Worm (Caenorhabditis elegans) whole organism, dauer: ENCODE measurements around the gene clec-73.
"Not testable (repeated sequence)": the region's sequence is repeated elsewhere in the genome, so short reads cannot be mapped to it uniquely, and the experiment has no call there.

Source experiments
- unc-62 ChIP-seq: sonication (generic microtip); optimal IDR thresholded peaks from 2 replicates; lab custom pipeline; 2017; ENCODE audit warnings: missing biosample characterization, missing genetic modification reagents, missing genetic modification characterization

Gene clec-73

DNA sequence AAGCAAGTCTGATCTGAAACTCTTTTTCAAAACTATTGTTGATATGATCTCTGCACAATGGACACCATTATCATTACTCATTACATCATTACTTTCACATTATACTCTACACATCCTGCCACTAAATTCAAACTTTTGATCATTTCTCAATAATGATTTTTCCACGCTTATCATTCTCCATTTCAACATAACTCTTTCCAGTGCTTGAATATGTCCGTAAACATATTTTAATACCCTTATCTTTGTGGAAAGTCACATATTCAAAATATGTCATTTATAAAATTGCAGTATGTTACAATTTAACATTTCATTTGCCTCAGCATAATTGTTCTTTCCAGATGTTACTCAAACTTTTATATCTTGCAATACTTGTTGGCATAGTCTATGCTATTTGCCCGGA, 4.4 kb upstream of the clec-73 start, which contains the start of gene clec-75:
Gene clec-75 (plus strand): TSS at position 339 of the 400 bp plus-strand sequence.
- no peak for TF ChIP-seq unc-62 (GFP tag; lab: Kevin White, UChicago)

DNA sequence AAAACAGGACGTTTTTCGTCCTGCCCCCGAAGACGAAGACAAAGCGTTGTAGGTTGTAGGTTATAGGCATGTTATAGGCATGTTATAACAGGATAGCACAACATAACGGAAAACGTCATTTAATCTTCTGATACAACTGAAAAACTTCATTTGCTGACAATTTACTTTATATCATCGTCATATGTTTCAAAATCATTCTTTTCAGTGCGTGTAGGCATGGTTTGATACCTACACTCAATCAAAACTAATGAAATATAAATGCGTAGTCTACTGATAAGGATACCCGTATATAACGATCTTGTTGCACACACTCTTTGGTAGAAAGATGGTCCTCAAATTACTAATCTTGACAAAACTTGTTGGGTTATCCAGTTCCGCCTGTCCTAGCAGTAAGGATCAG, 710 bp upstream of the clec-73 start, which contains the start of gene clec-74:
Gene clec-74 (plus strand): TSS at position 301 of the 400 bp plus-strand sequence.
- TF ChIP-seq unc-62 (GFP tag; lab: Kevin White, UChicago), result no peak

DNA sequence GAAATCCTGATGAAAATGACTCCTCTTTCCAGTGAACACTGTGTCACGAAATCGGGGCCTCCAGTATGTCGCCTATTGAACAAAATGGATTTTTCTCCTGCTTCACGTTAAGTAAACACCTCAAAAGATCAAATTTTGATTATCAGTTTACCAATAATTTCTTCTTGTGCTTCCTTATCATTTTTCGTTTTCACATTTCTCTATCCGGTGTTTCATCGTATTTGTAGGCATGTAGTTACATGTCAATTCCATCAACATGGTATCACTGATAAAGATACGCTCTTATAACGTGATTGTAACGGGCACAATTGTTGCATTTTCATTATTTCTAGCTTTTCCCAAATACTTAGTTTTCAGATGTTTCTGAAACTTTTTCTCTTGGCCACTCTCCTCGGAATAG, 11.5 kb downstream of the clec-73 start, which contains the start of gene clec-72:
Gene clec-72 (plus strand): TSS at position 358 of the 400 bp plus-strand sequence.
- no peak for TF ChIP-seq unc-62 (GFP tag; lab: Kevin White, UChicago)

DNA sequence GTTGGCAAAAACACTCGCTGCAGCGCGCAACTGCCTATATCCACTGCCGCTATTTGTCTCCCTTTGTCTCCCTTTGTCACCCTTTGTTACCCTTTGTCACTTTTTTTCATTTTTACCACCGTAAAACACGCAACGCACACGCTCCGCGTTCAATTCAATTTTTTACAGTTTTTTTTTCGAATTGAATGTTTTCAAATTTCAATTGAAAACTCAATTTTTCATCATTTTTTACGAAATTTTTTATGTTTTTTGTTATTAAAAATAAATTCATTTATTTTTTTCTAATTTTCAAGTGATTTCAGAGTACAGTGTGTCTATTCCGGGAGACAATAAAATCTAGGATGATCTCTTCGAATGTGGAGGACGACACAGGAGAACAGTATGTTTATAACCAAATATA, 13.0 kb downstream of the clec-73 start, which contains the start of gene Y46C8AL.11:
Gene Y46C8AL.11 (plus strand): TSS at position 301 of the 400 bp plus-strand sequence.
- TF ChIP-seq unc-62 (GFP tag; lab: Kevin White, UChicago), result no peak

DNA sequence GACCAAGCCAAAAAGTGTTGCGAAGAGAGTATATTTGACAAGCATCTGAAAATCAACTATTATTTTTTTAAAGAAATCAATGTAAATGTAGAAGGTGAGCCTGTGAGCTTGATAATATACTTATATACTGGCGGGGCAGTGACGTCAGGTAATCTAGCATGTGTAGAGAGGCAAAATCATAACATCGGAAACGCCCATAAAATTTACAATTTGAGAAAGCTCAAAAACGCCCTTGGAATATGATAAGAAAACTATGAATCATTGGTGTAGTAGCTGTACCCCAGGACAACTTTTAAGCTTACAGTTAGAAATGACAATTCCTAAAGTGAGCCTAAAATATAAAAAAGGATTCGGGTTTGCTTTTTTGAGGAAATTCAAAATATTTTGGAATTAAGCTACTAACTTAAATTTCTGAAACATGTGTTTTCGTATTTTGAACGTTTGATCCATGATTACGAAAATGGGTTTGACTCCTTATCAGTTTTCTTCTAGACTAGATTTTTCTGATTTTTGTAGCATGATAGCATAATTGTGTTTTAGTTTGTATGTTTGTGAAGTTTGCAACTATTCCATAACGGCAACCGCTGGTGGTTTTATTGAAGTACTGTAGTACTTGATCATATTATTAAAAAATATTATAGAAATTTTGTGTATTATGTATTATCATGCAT, 14.2 kb downstream of the clec-73 start, which contains the start of gene clec-174:
Gene clec-174 (minus strand): TSS at position 51 of the 671 bp plus-strand sequence.
- TF ChIP-seq unc-62 (GFP tag; lab: Kevin White, UChicago), result no peak

DNA sequence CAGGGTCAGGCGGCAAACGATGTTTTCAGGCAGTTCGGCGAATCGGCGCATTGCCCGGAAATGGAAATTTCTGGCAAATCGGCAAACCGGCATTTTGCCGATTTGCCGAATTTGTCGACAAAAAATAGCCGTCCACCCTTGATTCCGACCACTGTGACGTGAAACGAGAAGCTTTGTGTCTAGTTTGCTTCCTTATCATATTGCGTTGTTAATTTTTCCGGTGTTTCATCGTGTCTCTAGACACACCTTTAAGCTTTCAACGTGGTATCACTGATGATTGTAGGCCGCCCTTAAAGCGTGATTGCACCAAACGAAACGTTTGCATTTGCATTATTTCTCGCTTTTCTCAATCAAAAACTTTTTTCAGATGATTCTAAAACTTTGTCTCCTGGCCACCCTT, 18.9 kb downstream of the clec-73 start, which contains the start of gene clec-71:
Gene clec-71 (plus strand): TSS at position 362 of the 400 bp plus-strand sequence.
- TF ChIP-seq unc-62 (GFP tag; lab: Kevin White, UChicago), result no peak

DNA sequence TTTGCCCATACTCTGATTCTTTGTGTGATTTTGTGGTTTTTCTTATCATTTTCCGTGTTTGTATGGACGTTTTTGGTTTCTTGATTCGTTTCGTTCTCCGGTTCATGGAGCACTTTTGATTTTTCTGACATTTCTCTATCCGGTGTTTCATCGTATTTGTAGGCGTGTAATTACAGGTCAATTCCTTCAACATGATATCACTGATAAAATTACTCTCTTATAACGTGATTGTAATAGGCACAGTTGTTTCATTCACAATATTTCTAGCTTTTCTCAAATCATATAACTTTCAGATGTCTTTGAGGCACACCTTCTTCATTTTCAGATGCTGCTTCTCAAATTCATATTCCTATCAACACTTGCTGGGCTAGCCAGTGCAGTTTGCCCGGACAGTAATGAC, 23.6 kb downstream of the clec-73 start, which contains the start of gene clec-70:
Gene clec-70 (plus strand): TSS at position 301 of the 400 bp plus-strand sequence.
- TF ChIP-seq unc-62 (GFP tag; lab: Kevin White, UChicago), result not testable (repeated sequence)

DNA sequence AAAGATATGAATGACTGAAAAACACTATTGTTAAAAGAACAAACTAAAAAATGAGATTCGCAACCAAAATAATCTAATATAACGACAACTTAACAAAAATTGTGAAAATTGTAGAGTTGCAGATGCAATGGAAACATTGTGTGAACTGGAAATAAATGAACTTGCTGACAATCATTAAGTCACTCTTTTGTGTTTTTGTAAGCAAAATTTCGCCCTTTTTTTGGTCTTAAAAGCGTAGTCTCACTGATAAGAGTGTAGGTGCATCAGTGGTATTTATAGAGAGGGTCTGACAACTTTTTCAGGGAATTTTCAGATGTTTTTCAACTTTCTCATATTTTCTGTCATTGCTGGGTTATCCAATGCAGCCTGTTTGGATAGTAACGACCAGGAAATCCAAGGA, 29.9 kb downstream of the clec-73 start, which contains the start of gene clec-68:
Gene clec-68 (plus strand): TSS at position 301 of the 400 bp plus-strand sequence.
- TF ChIP-seq unc-62 (GFP tag; lab: Kevin White, UChicago), result no peak

DNA sequence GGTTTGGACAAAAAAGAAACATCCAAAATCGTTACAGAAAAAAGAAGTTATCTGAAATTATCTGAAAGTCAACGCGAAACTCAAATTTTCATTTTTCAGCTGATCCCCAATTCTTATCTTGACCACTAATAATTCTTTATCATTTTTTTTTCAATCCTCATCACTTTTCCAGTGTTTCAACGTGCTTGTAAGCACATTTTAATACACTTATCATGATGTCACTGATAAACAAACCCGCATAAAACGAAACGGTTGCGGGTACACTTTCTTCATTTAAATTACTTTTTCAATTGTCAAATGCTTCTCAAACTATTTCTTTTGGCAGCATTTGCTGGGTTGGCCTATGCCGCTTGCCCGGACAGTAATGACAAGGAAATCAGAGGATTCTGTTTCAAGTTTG, 34.1 kb downstream of the clec-73 start, which contains the start of gene clec-67:
Gene clec-67 (plus strand): TSS at position 268 of the 400 bp plus-strand sequence.
- no peak for TF ChIP-seq unc-62 (GFP tag; lab: Kevin White, UChicago)

DNA sequence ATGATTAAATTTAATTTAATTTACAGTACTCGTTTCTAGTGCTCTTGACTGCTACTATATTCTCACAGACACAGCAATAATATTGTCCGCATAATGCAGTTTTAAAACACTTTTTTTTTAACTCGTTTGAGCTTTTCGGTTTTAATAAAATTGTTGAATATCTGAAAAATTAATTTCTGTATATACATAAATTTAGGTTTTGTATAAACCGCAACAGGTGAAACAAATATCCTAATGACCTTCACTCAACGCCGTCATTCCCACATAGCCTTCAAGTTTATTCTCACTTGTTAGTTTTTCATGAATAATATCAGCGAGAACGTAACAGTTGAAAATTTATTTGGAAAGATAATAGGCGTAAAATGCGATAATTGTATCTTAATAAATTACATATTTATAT, 36.5 kb downstream of the clec-73 start, which contains the start of gene srz-19:
Gene srz-19 (plus strand): TSS at position 301 of the 400 bp plus-strand sequence.
- TF ChIP-seq unc-62 (GFP tag; lab: Kevin White, UChicago), result no peak

DNA sequence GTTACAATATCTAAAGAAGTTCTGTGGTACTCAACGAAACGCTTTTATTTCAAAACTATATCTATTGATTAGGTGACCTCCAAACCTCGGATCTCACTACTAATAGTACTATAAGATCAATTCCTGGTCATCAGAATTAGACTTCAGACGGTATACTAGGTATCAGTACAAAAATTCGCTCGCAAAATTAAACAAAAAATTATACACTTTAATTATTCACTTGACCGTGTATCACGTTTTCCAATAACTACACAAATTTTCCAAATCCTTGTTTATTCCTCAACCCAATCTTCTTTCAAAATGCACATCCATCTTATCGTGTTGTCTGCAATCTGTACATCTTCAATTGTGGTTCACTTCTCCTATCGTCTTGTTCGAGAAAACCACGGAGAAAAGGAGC, 37.8 kb downstream of the clec-73 start, which contains the start of gene F56D6.23:
Gene F56D6.23 (plus strand): TSS at position 301 of the 400 bp plus-strand sequence.
- TF ChIP-seq unc-62 (GFP tag; lab: Kevin White, UChicago), result no peak

DNA sequence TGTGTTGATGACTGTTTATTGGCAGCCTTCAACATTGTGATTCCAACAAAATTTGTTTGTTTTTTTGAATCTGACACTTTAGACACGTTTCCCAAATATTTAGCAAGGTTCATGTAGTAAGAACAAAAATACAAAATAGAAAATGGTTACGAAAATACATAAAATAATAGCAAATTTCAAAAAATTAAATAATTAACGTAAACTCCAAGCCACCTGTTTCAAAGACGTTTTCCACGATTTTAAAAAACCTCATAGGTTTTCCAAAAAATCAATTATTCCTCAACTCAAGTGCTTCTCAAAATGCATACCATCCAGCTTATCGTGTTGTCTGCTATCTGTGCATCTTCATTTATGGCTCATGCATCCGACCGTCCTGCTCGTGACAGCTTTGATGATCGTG, 38.6 kb downstream of the clec-73 start, which contains the start of gene F56D6.14:
Gene F56D6.14 (plus strand): TSS at position 301 of the 400 bp plus-strand sequence.
- no peak for TF ChIP-seq unc-62 (GFP tag; lab: Kevin White, UChicago)

DNA sequence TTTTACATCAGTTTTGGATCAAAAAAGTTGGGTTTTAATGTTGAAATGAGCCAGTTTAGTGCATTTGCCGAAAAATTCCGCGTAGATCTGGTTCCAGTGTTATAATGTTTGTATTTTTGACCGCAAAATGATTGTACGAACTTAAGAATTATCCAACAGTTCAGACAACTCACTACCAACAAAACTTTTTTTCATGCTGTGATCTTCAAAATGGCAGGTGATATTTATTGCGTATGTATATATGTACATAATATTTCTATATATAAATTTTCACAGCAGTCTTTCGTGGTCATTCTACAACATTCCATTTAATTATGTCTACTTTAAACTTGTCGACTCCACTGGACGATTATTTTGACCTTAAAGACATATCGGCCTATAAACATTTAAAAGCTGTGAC, 40.7 kb downstream of the clec-73 start, which contains the start of gene srz-20:
Gene srz-20 (plus strand): TSS at position 301 of the 400 bp plus-strand sequence.
- TF ChIP-seq unc-62 (GFP tag; lab: Kevin White, UChicago), result no peak

DNA sequence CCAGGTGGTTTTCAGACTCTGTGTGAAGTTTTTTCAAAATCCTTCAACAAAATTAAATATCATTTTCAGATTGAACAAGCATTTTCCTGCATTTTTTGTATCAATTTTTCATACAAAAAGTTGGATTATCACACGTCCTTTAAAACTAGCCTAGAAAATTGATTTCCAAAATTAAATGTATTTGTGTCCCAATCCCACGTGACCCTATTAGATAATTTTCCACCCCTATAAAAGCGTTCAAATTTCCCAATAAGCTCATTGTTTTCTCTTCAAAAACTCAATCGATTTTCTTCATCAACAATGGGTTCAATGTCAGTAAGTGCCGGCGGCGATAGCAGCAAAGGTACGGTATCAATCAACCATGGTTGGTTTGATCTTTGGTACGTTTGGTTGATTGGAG, 41.5 kb downstream of the clec-73 start, which contains the start of gene F56D6.19:
Gene F56D6.19 (plus strand): TSS at position 301 of the 400 bp plus-strand sequence.
- TF ChIP-seq unc-62 (GFP tag; lab: Kevin White, UChicago), result no peak

DNA sequence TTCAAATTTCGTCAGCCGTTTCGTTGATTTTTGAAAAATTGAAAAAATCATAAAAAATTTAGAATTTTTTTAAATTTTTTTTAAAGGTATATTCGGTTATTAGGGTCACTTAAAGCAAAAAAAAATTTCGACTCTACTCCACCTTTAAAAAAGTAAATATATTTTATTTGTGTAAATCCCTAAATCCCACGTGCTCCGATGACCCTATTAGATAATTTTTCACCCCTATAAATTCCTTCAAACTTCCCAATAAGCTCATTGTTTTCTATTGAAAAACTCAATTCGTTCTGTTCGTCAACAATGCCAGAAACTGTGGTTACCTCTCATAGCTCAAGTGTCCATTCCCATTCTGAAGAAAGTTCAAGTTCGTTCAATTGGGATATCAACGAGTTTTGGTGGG, 43.4 kb downstream of the clec-73 start, which contains the start of gene F56D6.20:
Gene F56D6.20 (plus strand): TSS at position 301 of the 400 bp plus-strand sequence.
- TF ChIP-seq unc-62 (GFP tag; lab: Kevin White, UChicago), result no peak

DNA sequence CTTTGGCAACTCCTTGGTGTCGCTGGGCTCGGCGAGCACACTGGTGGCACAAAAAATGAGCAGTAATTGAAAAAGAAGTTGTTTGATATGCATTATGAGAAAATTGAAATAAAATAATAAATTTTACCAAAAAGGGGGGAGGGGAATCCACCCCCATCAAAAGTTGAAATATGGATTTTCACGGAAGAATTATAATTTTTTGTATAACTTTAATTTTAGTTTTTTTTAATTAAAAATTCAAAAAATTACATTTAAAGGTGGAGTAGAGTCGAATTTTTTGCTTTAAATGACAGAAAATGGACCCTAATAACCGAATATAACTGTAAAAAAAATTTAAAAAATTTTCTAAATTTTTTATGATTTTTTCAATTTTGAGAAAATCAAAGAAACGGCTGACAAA, 44.1 kb downstream of the clec-73 start, which contains the start of gene F56D6.18:
Gene F56D6.18 (minus strand): TSS at position 101 of the 400 bp plus-strand sequence.
- TF ChIP-seq unc-62 (GFP tag; lab: Kevin White, UChicago), result not testable (repeated sequence)
